Worm (Caenorhabditis elegans) whole organism, L1 larva: ENCODE measurements around the gene lhpp-1.

Experiments used
- F16B12.6 ChIP-seq: fragments of 150-350 bp; optimal IDR thresholded peaks from 2 replicates; lab custom pipeline; 2014; ENCODE audit warnings: missing biosample characterization, missing genetic modification characterization
- ama-1 ChIP-seq: fragments of 150-350 bp; optimal IDR thresholded peaks from 2 replicates; lab custom pipeline; 2014
- ets-5 ChIP-seq: fragments of 200-800 bp; sonication (Bioruptor generic); IDR thresholded peaks from 2 replicates; pipeline ENCODE4 v1.3.6; 2022; ENCODE audit warnings: missing genetic modification characterization, missing compliant biosample characterization
- hlh-17 ChIP-seq: fragments of 200-800 bp; sonication (Bioruptor generic); optimal IDR thresholded peaks from 2 replicates; lab custom pipeline; 2018; ENCODE audit warnings: missing genetic modification characterization, mild to moderate bottlenecking, missing compliant biosample characterization, moderate library complexity, borderline replicate concordance
- mep-1 ChIP-seq: fragments of 150-350 bp; optimal IDR thresholded peaks from 2 replicates; lab custom pipeline; 2014; ENCODE audit warnings: missing biosample characterization, missing genetic modification characterization
- nhr-12 ChIP-seq: sonication (generic microtip); optimal IDR thresholded peaks from 2 replicates; lab custom pipeline; 2017; ENCODE audit warnings: missing biosample characterization, missing genetic modification characterization
- nhr-90 ChIP-seq: sonication (generic microtip); optimal IDR thresholded peaks from 2 replicates; lab custom pipeline; 2016; ENCODE audit warnings: mild to moderate bottlenecking, missing genetic modification characterization, missing compliant biosample characterization; ENCODE audit not compliant: poor library complexity
- pqm-1 ChIP-seq: sonication (generic microtip); optimal IDR thresholded peaks from 3 replicates; lab custom pipeline; 2017; ENCODE audit warnings: missing biosample characterization, missing genetic modification characterization

DNA sequence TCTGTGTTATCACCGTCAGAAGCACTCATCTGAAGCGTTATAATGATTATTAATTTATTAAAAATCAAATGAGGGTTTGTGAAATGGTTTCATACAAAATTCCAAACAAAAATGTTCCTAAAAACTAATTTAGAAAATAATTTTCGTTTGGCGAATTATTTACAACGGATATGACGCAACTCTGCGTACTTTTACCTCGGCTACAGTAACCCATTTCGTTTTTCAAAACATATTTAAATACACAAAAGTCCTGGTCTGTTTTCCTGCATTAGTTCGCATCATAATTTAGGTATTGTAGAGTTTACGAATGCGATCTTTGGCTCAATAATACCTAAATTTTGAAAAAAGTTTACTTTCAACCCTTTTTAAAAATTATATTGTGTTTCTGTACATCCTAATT, 51.9 kb downstream of the lhpp-1 start, which contains the start of gene R07B7.2:
- TF ChIP-seq nhr-12 (tag; lab: Kevin White, UChicago) = no peak
- no peak for TF ChIP-seq mep-1 (tag; lab: Kevin White, UChicago)
- no peak for TF ChIP-seq ama-1
- no peak for TF ChIP-seq nhr-90 (tag; lab: Kevin White, UChicago)
- TF ChIP-seq pqm-1 (tag; lab: Kevin White, UChicago) = no peak
- TF ChIP-seq ets-5 (GFP tag; lab: Robert Waterston, UW) = no peak
- no peak for TF ChIP-seq hlh-17 (GFP tag; lab: Kevin White, UChicago)
- TF ChIP-seq F16B12.6 (tag; lab: Kevin White, UChicago) = no peak
